Worm (Caenorhabditis elegans) whole organism, L4 larva: ENCODE measurements around the gene fipr-15.

Experiments
- D1046.2 ChIP-seq: fragments of 200-800 bp; sonication (Bioruptor generic); IDR thresholded peaks from 2 replicates; pipeline ENCODE4 v1.3.6; 2022; ENCODE audit warnings: missing genetic modification characterization, missing compliant biosample characterization
- T20F7.1 ChIP-seq: fragments of 200-800 bp; sonication (Bioruptor generic); optimal IDR thresholded peaks from 2 replicates; lab custom pipeline; 2018; ENCODE audit warnings: mild to moderate bottlenecking, missing genetic modification characterization, missing compliant biosample characterization
- Y105C5A.15 ChIP-seq: fragments of 200-800 bp; sonication (Bioruptor generic); IDR thresholded peaks from 2 replicates; pipeline ENCODE4 v1.3.6; 2022; ENCODE audit warnings: missing genetic modification characterization, missing compliant biosample characterization
- aly-2 ChIP-seq: sonication (generic microtip); optimal IDR thresholded peaks from 2 replicates; lab custom pipeline; 2018; ENCODE audit warnings: missing biosample characterization, missing genetic modification characterization
- ama-1 ChIP-seq: fragments of 150-350 bp; optimal IDR thresholded peaks from 2 replicates; lab custom pipeline; 2014; ENCODE audit warnings: inconsistent platforms, mixed read lengths
- attf-4 ChIP-seq: sonication (generic microtip); optimal IDR thresholded peaks from 3 replicates; lab custom pipeline; 2017; ENCODE audit warnings: missing biosample characterization, missing genetic modification characterization
- ceh-62 ChIP-seq: sonication (generic microtip); optimal IDR thresholded peaks from 2 replicates; lab custom pipeline; 2017; ENCODE audit warnings: missing biosample characterization, missing genetic modification characterization
- cey-2 ChIP-seq: sonication (generic microtip); optimal IDR thresholded peaks from 3 replicates; lab custom pipeline; 2017; ENCODE audit warnings: missing genetic modification characterization, mild to moderate bottlenecking, missing compliant biosample characterization, antibody characterized with exemption, borderline replicate concordance; ENCODE audit not compliant: insufficient read depth
- ctbp-1 ChIP-seq: fragments of 200-800 bp; sonication (Bioruptor generic); IDR thresholded peaks from 2 replicates; pipeline ENCODE4 v1.3.6; 2022; ENCODE audit warnings: missing genetic modification reagents, missing genetic modification characterization, missing compliant biosample characterization
- daf-12 ChIP-seq: fragments of 150-350 bp; optimal IDR thresholded peaks from 2 replicates; lab custom pipeline; 2014; ENCODE audit warnings: missing biosample characterization, missing genetic modification reagents, missing genetic modification characterization
- daf-16 ChIP-seq, 3 experiments: sonication (generic microtip); optimal IDR thresholded peaks; 2 replicates each; lab custom pipeline; 2016 to 2017; ENCODE audit warnings: missing genetic modification characterization in 3 of 3, missing genetic modification reagents in 3 of 3, mild to moderate bottlenecking in 2 of 3, missing compliant biosample characterization in 2 of 3, missing biosample characterization in 1 of 3, moderate library complexity in 1 of 3
- daf-19 ChIP-seq: fragments of 200-800 bp; sonication (Bioruptor generic); conservative IDR thresholded peaks from 2 replicates; pipeline ENCODE4 v1.3.6; 2022; ENCODE audit warnings: missing genetic modification characterization, missing compliant biosample characterization
- dmd-6 ChIP-seq: fragments of 200-800 bp; sonication (Bioruptor generic); IDR thresholded peaks from 2 replicates; pipeline ENCODE4 v1.3.6; 2022; ENCODE audit warnings: missing genetic modification reagents, missing genetic modification characterization, missing compliant biosample characterization
- duxl-1 ChIP-seq: sonication (generic microtip); optimal IDR thresholded peaks from 2 replicates; lab custom pipeline; 2016; ENCODE audit warnings: mild to moderate bottlenecking, missing genetic modification characterization, moderate library complexity, missing compliant biosample characterization; ENCODE audit not compliant: poor library complexity
- egl-27 ChIP-seq: sonication (generic microtip); optimal IDR thresholded peaks from 3 replicates; lab custom pipeline; 2017; ENCODE audit warnings: missing biosample characterization, missing genetic modification reagents, missing genetic modification characterization
- fkh-10 ChIP-seq: fragments of 150-350 bp; optimal IDR thresholded peaks from 2 replicates; lab custom pipeline; 2014; ENCODE audit warnings: missing biosample characterization, missing genetic modification reagents, missing genetic modification characterization
- hlh-30 ChIP-seq: sonication (generic microtip); optimal IDR thresholded peaks from 2 replicates; lab custom pipeline; 2017; ENCODE audit warnings: antibody characterized with exemption, mild to moderate bottlenecking, missing genetic modification characterization, missing compliant biosample characterization; ENCODE audit not compliant: insufficient read depth
- hmg-1.1 ChIP-seq: fragments of 200-800 bp; sonication (Bioruptor generic); IDR thresholded peaks from 2 replicates; pipeline ENCODE4 v1.3.6; 2022; ENCODE audit warnings: missing genetic modification reagents, missing genetic modification characterization, missing compliant biosample characterization
- jun-1 ChIP-seq: fragments of 150-350 bp; optimal IDR thresholded peaks from 2 replicates; lab custom pipeline; 2014; ENCODE audit warnings: missing biosample characterization, missing genetic modification reagents, missing genetic modification characterization
- lin-13 ChIP-seq: fragments of 150-350 bp; optimal IDR thresholded peaks from 2 replicates; lab custom pipeline; 2014; ENCODE audit warnings: missing biosample characterization, missing genetic modification reagents, missing genetic modification characterization
- lin-38 ChIP-seq: fragments of 200-800 bp; sonication (Bioruptor generic); IDR thresholded peaks from 2 replicates; pipeline ENCODE4 v1.3.6; 2022; ENCODE audit warnings: missing genetic modification reagents, missing genetic modification characterization, missing compliant biosample characterization
- lir-3 ChIP-seq: sonication (generic microtip); optimal IDR thresholded peaks from 2 replicates; lab custom pipeline; 2016; ENCODE audit warnings: mild to moderate bottlenecking, missing genetic modification characterization, missing compliant biosample characterization
- mes-2 ChIP-seq: sonication (generic microtip); optimal IDR thresholded peaks from 2 replicates; lab custom pipeline; 2016; ENCODE audit warnings: missing genotype, mild to moderate bottlenecking, missing genetic modification characterization, missing compliant biosample characterization; ENCODE audit not compliant: poor library complexity, severe bottlenecking
- mxl-2 ChIP-seq: fragments of 200-800 bp; sonication (Bioruptor generic); conservative IDR thresholded peaks from 2 replicates; pipeline ENCODE4 v1.3.6; 2022; ENCODE audit warnings: missing genetic modification reagents, missing genetic modification characterization, missing compliant biosample characterization
- mxl-3 ChIP-seq: fragments of 200-800 bp; sonication (Bioruptor generic); optimal IDR thresholded peaks from 2 replicates; lab custom pipeline; 2018; ENCODE audit warnings: mild to moderate bottlenecking, missing genetic modification characterization, missing compliant biosample characterization
- nhr-102 ChIP-seq: sonication (generic microtip); optimal IDR thresholded peaks from 2 replicates; lab custom pipeline; 2016; ENCODE audit warnings: mild to moderate bottlenecking, missing genetic modification characterization, moderate library complexity, missing compliant biosample characterization
- nhr-111 ChIP-seq: fragments of 200-800 bp; sonication (Bioruptor generic); optimal IDR thresholded peaks from 2 replicates; lab custom pipeline; 2018; ENCODE audit warnings: mild to moderate bottlenecking, missing genetic modification characterization, missing compliant biosample characterization
- nhr-25 ChIP-seq: sonication (generic microtip); optimal IDR thresholded peaks from 2 replicates; lab custom pipeline; 2017; ENCODE audit warnings: missing genetic modification characterization, mild to moderate bottlenecking, missing compliant biosample characterization, antibody characterized with exemption, moderate library complexity, borderline replicate concordance; ENCODE audit not compliant: insufficient read depth
- nhr-42 ChIP-seq: fragments of 200-800 bp; sonication (Bioruptor generic); IDR thresholded peaks from 2 replicates; pipeline ENCODE4 v1.3.6; 2022; ENCODE audit warnings: missing genetic modification characterization, missing compliant biosample characterization
- nhr-48 ChIP-seq: sonication (generic microtip); optimal IDR thresholded peaks from 2 replicates; lab custom pipeline; 2016; ENCODE audit warnings: mild to moderate bottlenecking, missing genetic modification characterization, missing compliant biosample characterization
- nhr-77 ChIP-seq: fragments of 150-350 bp; optimal IDR thresholded peaks from 2 replicates; lab custom pipeline; 2014; ENCODE audit warnings: missing biosample characterization, missing genetic modification characterization
- pha-4 ChIP-seq, 2 experiments: fragments of 150-350 bp in 1 of 2; fragments of 200-800 bp in 1 of 2; sonication (Bioruptor generic) in 1 of 2; IDR thresholded peaks in 1 of 2; optimal IDR thresholded peaks in 1 of 2; 2 replicates each; pipeline versions ENCODE4 v1.3.6 to Lab custom; 2014 to 2022; ENCODE audit warnings: missing genetic modification characterization in 2 of 2, missing genetic modification reagents in 2 of 2, missing biosample characterization in 1 of 2, missing compliant biosample characterization in 1 of 2
- php-3 ChIP-seq: fragments of 200-800 bp; sonication (Bioruptor generic); IDR thresholded peaks from 2 replicates; pipeline ENCODE4 v1.3.6; 2022; ENCODE audit warnings: missing genetic modification reagents, missing genetic modification characterization, missing compliant biosample characterization
- pqm-1 ChIP-seq: sonication (generic microtip); optimal IDR thresholded peaks from 2 replicates; lab custom pipeline; 2017; ENCODE audit warnings: missing biosample characterization, missing genetic modification characterization
- sdz-12 ChIP-seq: fragments of 200-800 bp; sonication (Bioruptor generic); optimal IDR thresholded peaks from 2 replicates; lab custom pipeline; 2018; ENCODE audit warnings: mild to moderate bottlenecking, missing genetic modification characterization, missing compliant biosample characterization
- snpc-4 ChIP-seq: fragments of 150-350 bp; optimal IDR thresholded peaks from 2 replicates; lab custom pipeline; 2014; ENCODE audit warnings: missing biosample characterization, missing genetic modification characterization
- spr-1 ChIP-seq: sonication (generic microtip); optimal IDR thresholded peaks from 2 replicates; lab custom pipeline; 2016; ENCODE audit warnings: mild to moderate bottlenecking, missing genetic modification characterization, missing compliant biosample characterization
- spr-3 ChIP-seq: fragments of 200-800 bp; sonication (Bioruptor generic); optimal IDR thresholded peaks from 2 replicates; lab custom pipeline; 2018; ENCODE audit warnings: mild to moderate bottlenecking, missing genetic modification characterization, missing compliant biosample characterization
- unc-130 ChIP-seq: sonication (generic microtip); optimal IDR thresholded peaks from 2 replicates; lab custom pipeline; 2016; ENCODE audit warnings: missing genetic modification reagents, missing genetic modification characterization, missing compliant biosample characterization
- vab-7 ChIP-seq: fragments of 200-800 bp; sonication (Bioruptor generic); IDR thresholded peaks from 2 replicates; pipeline ENCODE4 v1.3.6; 2022; ENCODE audit warnings: missing genetic modification reagents, missing genetic modification characterization, missing compliant biosample characterization
- zag-1 ChIP-seq: fragments of 150-350 bp; optimal IDR thresholded peaks from 2 replicates; lab custom pipeline; 2014; ENCODE audit warnings: missing biosample characterization, missing genetic modification characterization
- zip-11 ChIP-seq: fragments of 200-800 bp; sonication (Bioruptor generic); IDR thresholded peaks from 2 replicates; pipeline ENCODE4 v1.3.6; 2022; ENCODE audit warnings: missing genetic modification characterization, missing compliant biosample characterization

The fipr-15 gene

ce11 chrIV:10913081-10913480 is 32.7 kb downstream of the fipr-15 start, which contains the start of gene ZK593.2:
Gene ZK593.2 (plus strand): TSS chrIV:10913381.
- TF ChIP-seq mxl-2 (GFP tag; lab: Robert Waterston, UW) (0 out of 2 replicates have a peak, but pooled peaks have one; percentile 11), dmd-6 (peak; percentile 7; the same call in 1 of the 2 replicates), ama-1 (lab: Kevin White, UChicago) (peak; percentile 59), ceh-62 (tag; lab: Kevin White, UChicago) (no peak), hlh-30 (tag; lab: Kevin White, UChicago) (no peak), daf-16 (GFP tag; optimal IDR thresholded peaks at IDR 0.05; lab: Kevin White, UChicago) (no peak), daf-16 (tag; optimal IDR thresholded peaks at IDR 0.05; lab: Kevin White, UChicago) (peak; percentile 8), unc-130 (GFP tag; lab: Kevin White, UChicago) (no peak)

- TF ChIP-seq fkh-10 (no peak), dmd-6 (peak; percentile 29)
- TF ChIP-seq, all 104 proteins: peak for 1
Observed at ce11 chrIV:10915388-10915787, 35.0 kb downstream of the fipr-15 start, which contains the start of gene ZK593.3. Gene ZK593.3 (plus strand): TSS chrIV:10915688.

- TF ChIP-seq spr-3 = no peak
- no peak for TF ChIP-seq ama-1 (lab: Kevin White, UChicago)
- TF ChIP-seq egl-27 (tag; lab: Kevin White, UChicago) = no peak
- no peak for TF ChIP-seq mes-2 (tag; lab: Kevin White, UChicago)
- no peak for TF ChIP-seq zip-11 (GFP tag; lab: Robert Waterston, UW)
- TF ChIP-seq sdz-12 (GFP tag; lab: Kevin White, UChicago) = no peak
- TF ChIP-seq lin-13 (GFP tag; lab: Kevin White, UChicago) = no peak
- no peak for TF ChIP-seq zag-1 (tag; lab: Kevin White, UChicago)
- no peak for TF ChIP-seq nhr-42
- TF ChIP-seq cey-2 = no peak
- no peak for TF ChIP-seq daf-12 (tag; lab: Kevin White, UChicago)
- TF ChIP-seq php-3 (GFP tag; lab: Robert Waterston, UW) = no peak
- TF ChIP-seq D1046.2 (GFP tag; lab: Robert Waterston, UW) = no peak
Observed at ce11 chrIV:10916134-10916533, 35.8 kb downstream of the fipr-15 start.

- TF ChIP-seq spr-1 (tag; lab: Kevin White, UChicago) (no peak), snpc-4 (tag; lab: Kevin White, UChicago) (no peak), fkh-10 (peak; percentile 40), ctbp-1 (peak; percentile 75), hmg-1.1 (GFP tag; lab: Robert Waterston, UW) (peak; percentile 86), nhr-111 (GFP tag; lab: Kevin White, UChicago) (no peak), nhr-25 (tag; lab: Kevin White, UChicago) (no peak), hlh-30 (tag; lab: Kevin White, UChicago) (peak; percentile 96), pha-4 (GFP tag; IDR thresholded peaks at IDR 0.05; lab: Robert Waterston, UW) (no peak), pha-4 (tag; optimal IDR thresholded peaks at IDR 0.05; lab: Kevin White, UChicago) (peak; percentile 74), pqm-1 (tag; lab: Kevin White, UChicago) (peak; percentile 3), Y105C5A.15 (GFP tag; lab: Robert Waterston, UW) (no peak), nhr-102 (tag; lab: Kevin White, UChicago) (no peak), daf-19 (0 out of 2 replicates have a peak, but pooled peaks have one; percentile 27), attf-4 (tag; lab: Kevin White, UChicago) (no peak), jun-1 (tag; lab: Kevin White, UChicago) (no peak), dmd-6 (peak; percentile 64), aly-2 (tag; lab: Kevin White, UChicago) (no peak), lir-3 (tag; lab: Kevin White, UChicago) (no peak), lin-13 (GFP tag; lab: Kevin White, UChicago) (peak; percentile 41), nhr-48 (tag; lab: Kevin White, UChicago) (peak; percentile 25), T20F7.1 (GFP tag; lab: Kevin White, UChicago) (peak; percentile 56), vab-7 (GFP tag; lab: Robert Waterston, UW) (peak; percentile 39; the same call in 1 of the 2 replicates), mxl-3 (GFP tag; lab: Kevin White, UChicago) (peak; percentile 89), duxl-1 (tag; lab: Kevin White, UChicago) (peak; percentile 42), nhr-77 (peak; percentile 53), lin-38 (peak; percentile 87)
Observed at ce11 chrIV:10918877-10919560, 38.7 kb downstream of the fipr-15 start.
